Worm (Caenorhabditis elegans) whole organism, midembryonic: ENCODE results near the gene F55C9.3.

Experiments used
- T22C8.4 ChIP-seq: fragments of 200-800 bp; sonication (Bioruptor generic); IDR thresholded peaks from 2 replicates; pipeline ENCODE4 v1.3.6; 2022; ENCODE audit warnings: missing genetic modification characterization, missing compliant biosample characterization
- cog-1 ChIP-seq: sonication (generic microtip); optimal IDR thresholded peaks from 2 replicates; lab custom pipeline; 2016; ENCODE audit warnings: missing genetic modification characterization, missing compliant biosample characterization
- flt-1 ChIP-seq: fragments of 200-800 bp; sonication (Bioruptor generic); IDR thresholded peaks from 2 replicates; pipeline ENCODE4 v1.3.6; 2022; ENCODE audit warnings: missing genetic modification characterization, missing compliant biosample characterization
- med-1 ChIP-seq: sonication (generic microtip); optimal IDR thresholded peaks from 2 replicates; lab custom pipeline; 2017; ENCODE audit warnings: missing genetic modification characterization, mild to moderate bottlenecking, missing compliant biosample characterization, antibody characterized with exemption, missing genetic modification reagents; ENCODE audit not compliant: insufficient read depth
- ref-1 ChIP-seq: fragments of 200-800 bp; sonication (Bioruptor generic); conservative IDR thresholded peaks from 2 replicates; pipeline ENCODE4 v1.3.6; 2022; ENCODE audit warnings: missing genetic modification reagents, missing genetic modification characterization, missing compliant biosample characterization
- tab-1 ChIP-seq: fragments of 200-800 bp; sonication (Bioruptor generic); IDR thresholded peaks from 2 replicates; pipeline ENCODE4 v1.3.6; 2022; ENCODE audit warnings: missing genetic modification characterization, missing compliant biosample characterization
- ztf-23 ChIP-seq: fragments of 200-800 bp; sonication (Bioruptor generic); IDR thresholded peaks from 2 replicates; pipeline ENCODE4 v1.3.6; 2022; ENCODE audit warnings: missing genetic modification reagents, missing genetic modification characterization, missing compliant biosample characterization
- ztf-29 ChIP-seq: fragments of 200-800 bp; sonication (Bioruptor generic); IDR thresholded peaks from 2 replicates; pipeline ENCODE4 v1.3.6; 2022; ENCODE audit warnings: missing genetic modification reagents, missing genetic modification characterization, missing compliant biosample characterization

DNA sequence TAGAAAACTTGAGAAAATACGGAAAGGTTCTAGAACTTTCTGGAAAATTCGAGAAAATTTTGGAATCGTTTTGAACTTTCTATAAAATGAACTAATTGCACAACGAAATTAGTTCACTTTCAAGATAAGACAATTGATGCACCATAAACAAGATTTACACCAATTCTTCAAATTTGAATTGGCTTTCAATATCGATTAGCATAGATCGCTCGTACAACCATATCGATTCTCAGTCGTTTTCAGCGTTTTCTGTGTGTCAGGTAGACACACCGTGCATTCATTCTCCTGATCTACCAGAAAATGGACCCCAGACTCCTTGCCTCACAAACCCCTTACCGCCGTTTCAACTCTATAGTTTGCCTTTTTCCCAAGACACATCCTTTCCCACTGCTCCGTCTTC, 5.7 kb downstream of the F55C9.3 start, which contains the start of gene fbxb-117:
- TF ChIP-seq T22C8.4 (GFP tag; lab: Robert Waterston, UW) (no peak), med-1 (GFP tag; lab: Kevin White, UChicago) (no peak), tab-1 (GFP tag; lab: Robert Waterston, UW) (no peak), flt-1 (GFP tag; lab: Robert Waterston, UW) (no peak), cog-1 (tag; lab: Kevin White, UChicago) (no peak), ref-1 (GFP tag; lab: Robert Waterston, UW) (no peak), ztf-29 (GFP tag; lab: Robert Waterston, UW) (no peak), ztf-23 (GFP tag; lab: Robert Waterston, UW) (no peak)
